Fruit fly (Drosophila melanogaster) whole organism, embryonic: ENCODE results near the gene topi.

Experiments used
- Aef1 ChIP-seq: fragments of 200-800 bp; sonication (Bioruptor generic); IDR thresholded peaks from 3 replicates; pipeline ENCODE4 v1.3.6; 2022; ENCODE audit warnings: missing biosample characterization, missing genetic modification characterization
- Asciz ChIP-seq: fragments of 200-800 bp; sonication (Bioruptor generic); optimal IDR thresholded peaks from 2 replicates; lab custom pipeline; 2017; ENCODE audit warnings: missing biosample characterization, mild to moderate bottlenecking, missing genetic modification characterization, missing genetic modification reagents
- CG15073 ChIP-seq: fragments of 200-800 bp; sonication (Bioruptor generic); optimal IDR thresholded peaks from 2 replicates; lab custom pipeline; 2016; ENCODE audit warnings: missing biosample characterization, missing genetic modification characterization
- CG1647 ChIP-seq: fragments of 200-800 bp; sonication (Bioruptor generic); optimal IDR thresholded peaks from 3 replicates; lab custom pipeline; 2016; ENCODE audit warnings: missing biosample characterization, missing genetic modification characterization
- CG16863 ChIP-seq: fragments of 200-800 bp; sonication (Bioruptor generic); optimal IDR thresholded peaks from 3 replicates; lab custom pipeline; 2016; ENCODE audit warnings: missing biosample characterization, missing genetic modification characterization
- CG17361 ChIP-seq: fragments of 200-800 bp; sonication (Bioruptor generic); IDR thresholded peaks from 3 replicates; pipeline ENCODE4 v1.3.6; 2022; ENCODE audit warnings: missing biosample characterization, missing genetic modification characterization
- CG17829 ChIP-seq: fragments of 200-800 bp; optimal IDR thresholded peaks from 2 replicates; lab custom pipeline; 2019; ENCODE audit warnings: missing biosample characterization, mild to moderate bottlenecking, missing genetic modification characterization, moderate library complexity
- CG1792 ChIP-seq: fragments of 200-800 bp; sonication (Bioruptor generic); optimal IDR thresholded peaks from 2 replicates; lab custom pipeline; 2016; ENCODE audit warnings: missing biosample characterization, missing genetic modification characterization
- CG5245 ChIP-seq: fragments of 200-800 bp; sonication (Bioruptor generic); optimal IDR thresholded peaks from 3 replicates; lab custom pipeline; 2016; ENCODE audit warnings: missing biosample characterization, missing genetic modification characterization
- CG6175 ChIP-seq: fragments of 200-800 bp; sonication (Bioruptor generic); IDR thresholded peaks from 3 replicates; pipeline ENCODE4 v1.3.6; 2022; ENCODE audit warnings: missing biosample characterization, missing genetic modification characterization
- CG6765 ChIP-seq: fragments of 200-800 bp; sonication (Bioruptor generic); optimal IDR thresholded peaks from 3 replicates; lab custom pipeline; 2017; ENCODE audit warnings: missing biosample characterization, mild to moderate bottlenecking, missing genetic modification characterization
- CG7928 ChIP-seq: fragments of 200-800 bp; sonication (Bioruptor generic); optimal IDR thresholded peaks from 2 replicates; lab custom pipeline; 2017; ENCODE audit warnings: missing biosample characterization, mild to moderate bottlenecking, missing genetic modification characterization
- Camta ChIP-seq: fragments of 200-800 bp; sonication (Bioruptor generic); optimal IDR thresholded peaks from 2 replicates; lab custom pipeline; 2016; ENCODE audit warnings: missing biosample characterization, missing genetic modification characterization
- CoRest ChIP-seq: fragments of 200-800 bp; sonication (Bioruptor generic); optimal IDR thresholded peaks from 3 replicates; lab custom pipeline; 2018; ENCODE audit warnings: missing biosample characterization, mild to moderate bottlenecking, missing genetic modification characterization, moderate library complexity
- D19B ChIP-seq: fragments of 200-800 bp; sonication (Bioruptor generic); optimal IDR thresholded peaks from 2 replicates; lab custom pipeline; 2017; ENCODE audit warnings: missing biosample characterization, mild to moderate bottlenecking, missing genetic modification characterization
- ERR ChIP-seq: fragments of 200-800 bp; sonication (Bioruptor generic); optimal IDR thresholded peaks from 2 replicates; lab custom pipeline; 2016; ENCODE audit warnings: missing biosample characterization, missing genetic modification characterization
- Fer2 ChIP-seq: fragments of 200-800 bp; sonication (Bioruptor generic); optimal IDR thresholded peaks from 2 replicates; lab custom pipeline; 2018; ENCODE audit warnings: missing biosample characterization, mild to moderate bottlenecking, missing genetic modification characterization, moderate library complexity
- H2.0 ChIP-seq: fragments of 200-800 bp; sonication (Bioruptor generic); IDR thresholded peaks from 2 replicates; pipeline ENCODE4 v1.3.6; 2022; ENCODE audit warnings: missing biosample characterization, missing genetic modification characterization
- HLH3B ChIP-seq: fragments of 200-800 bp; sonication (Bioruptor generic); IDR thresholded peaks from 2 replicates; pipeline ENCODE4 v1.3.6; 2022; ENCODE audit warnings: missing biosample characterization, missing genetic modification characterization
- Lhr ChIP-seq: fragments of 200-800 bp; sonication (Bioruptor generic); optimal IDR thresholded peaks from 3 replicates; lab custom pipeline; 2017; ENCODE audit warnings: mild to moderate bottlenecking, missing biosample characterization, missing genetic modification reagents, missing genetic modification characterization
- NFAT ChIP-seq: fragments of 200-800 bp; sonication (Bioruptor generic); IDR thresholded peaks from 2 replicates; pipeline ENCODE4 v1.3.6; 2022; ENCODE audit warnings: missing biosample characterization, missing genetic modification characterization
- NK7.1 ChIP-seq: fragments of 200-800 bp; sonication (Bioruptor generic); optimal IDR thresholded peaks from 3 replicates; lab custom pipeline; 2016; ENCODE audit warnings: missing biosample characterization, missing genetic modification characterization
- Nf-YA ChIP-seq: fragments of 200-800 bp; sonication (Bioruptor generic); IDR thresholded peaks from 2 replicates; pipeline ENCODE4 v1.3.6; 2022; ENCODE audit warnings: missing biosample characterization, missing genetic modification characterization
- Oaz ChIP-seq: fragments of 200-800 bp; sonication (Bioruptor generic); IDR thresholded peaks from 2 replicates; pipeline ENCODE4 v1.3.6; 2022; ENCODE audit warnings: missing biosample characterization, missing genetic modification characterization
- PHDP ChIP-seq: fragments of 200-800 bp; sonication (Bioruptor generic); optimal IDR thresholded peaks from 3 replicates; lab custom pipeline; 2018; ENCODE audit warnings: missing biosample characterization, mild to moderate bottlenecking, missing genetic modification characterization, moderate library complexity
- Sox102F ChIP-seq: fragments of 200-800 bp; sonication (Bioruptor generic); optimal IDR thresholded peaks from 2 replicates; lab custom pipeline; 2018; ENCODE audit warnings: missing biosample characterization, mild to moderate bottlenecking, missing genetic modification characterization, moderate library complexity
- Stat92E ChIP-seq, 3 experiments: fragments of >200 bp in 2 of 3; fragments of 200-800 bp in 1 of 3; sonication (Bioruptor generic) in 1 of 3; optimal IDR thresholded peaks; 2 replicates each; lab custom pipeline; 2017 to 2019; ENCODE audit warnings: missing biosample characterization in 3 of 3, missing genetic modification characterization in 3 of 3, mild to moderate bottlenecking in 1 of 3, moderate library complexity in 1 of 3
- Usf ChIP-seq: fragments of 200-800 bp; sonication (Bioruptor generic); optimal IDR thresholded peaks from 2 replicates; lab custom pipeline; 2017; ENCODE audit warnings: missing genotype, missing biosample characterization, missing genetic modification characterization
- ase ChIP-seq: fragments of 200-800 bp; sonication (Bioruptor generic); IDR thresholded peaks from 3 replicates; pipeline ENCODE4 v1.3.6; 2022; ENCODE audit warnings: missing biosample characterization, missing genetic modification characterization
- ato ChIP-seq: fragments of 200-800 bp; sonication (Bioruptor generic); IDR thresholded peaks from 2 replicates; pipeline ENCODE4 v1.3.6; 2022; ENCODE audit warnings: missing biosample characterization, missing genetic modification characterization; ENCODE audit not compliant: partially characterized antibody
- cato ChIP-seq: fragments of 200-800 bp; sonication (Bioruptor generic); optimal IDR thresholded peaks from 2 replicates; lab custom pipeline; 2016; ENCODE audit warnings: missing biosample characterization, missing genetic modification characterization, borderline replicate concordance
- chinmo ChIP-seq: fragments of 200-800 bp; sonication (Bioruptor generic); IDR thresholded peaks from 4 replicates; pipeline ENCODE4 v1.3.6; 2022; ENCODE audit warnings: missing biosample characterization, missing genetic modification characterization; ENCODE audit not compliant: partially characterized antibody
- chm ChIP-seq: fragments of 200-800 bp; sonication (Bioruptor generic); IDR thresholded peaks from 2 replicates; pipeline ENCODE4 v1.3.6; 2022; ENCODE audit warnings: missing biosample characterization, missing genetic modification characterization
- chn ChIP-seq: fragments of 200-800 bp; sonication (Bioruptor generic); optimal IDR thresholded peaks from 2 replicates; lab custom pipeline; 2016; ENCODE audit warnings: missing biosample characterization, missing genetic modification characterization
- dimm ChIP-seq: fragments of 200-800 bp; sonication (Bioruptor generic); IDR thresholded peaks from 2 replicates; pipeline ENCODE4 v1.3.6; 2022; ENCODE audit warnings: missing biosample characterization, missing genetic modification characterization
- en ChIP-seq: fragments of 200-800 bp; sonication (Bioruptor generic); optimal IDR thresholded peaks from 2 replicates; lab custom pipeline; 2016; ENCODE audit warnings: missing biosample characterization, missing genetic modification characterization
- fd3F ChIP-seq: fragments of 200-800 bp; sonication (Bioruptor generic); optimal IDR thresholded peaks from 2 replicates; lab custom pipeline; 2018; ENCODE audit warnings: missing biosample characterization, mild to moderate bottlenecking, missing genetic modification characterization, moderate library complexity
- gem ChIP-seq: fragments of 200-800 bp; sonication (Bioruptor generic); optimal IDR thresholded peaks from 2 replicates; lab custom pipeline; 2019; ENCODE audit warnings: missing biosample characterization, mild to moderate bottlenecking, missing genetic modification characterization, moderate library complexity
- grn ChIP-seq: fragments of 200-800 bp; sonication (Bioruptor generic); optimal IDR thresholded peaks from 3 replicates; lab custom pipeline; 2017; ENCODE audit warnings: missing biosample characterization, missing genetic modification characterization
- ken ChIP-seq: fragments of 200-800 bp; sonication (Bioruptor generic); IDR thresholded peaks from 3 replicates; pipeline ENCODE4 v1.3.6; 2022; ENCODE audit warnings: missing biosample characterization, missing genetic modification characterization
- mam ChIP-seq: fragments of 200-800 bp; sonication (Bioruptor generic); optimal IDR thresholded peaks from 3 replicates; lab custom pipeline; 2016; ENCODE audit warnings: missing biosample characterization, missing genetic modification characterization
- odd ChIP-seq: fragments of 200-800 bp; sonication (Bioruptor generic); optimal IDR thresholded peaks from 2 replicates; lab custom pipeline; 2017; ENCODE audit warnings: missing biosample characterization, mild to moderate bottlenecking, missing genetic modification characterization
- onecut ChIP-seq: fragments of 200-800 bp; sonication (Bioruptor generic); IDR thresholded peaks from 2 replicates; pipeline ENCODE4 v1.3.6; 2022; ENCODE audit warnings: missing biosample characterization, missing genetic modification characterization
- psq ChIP-seq: fragments of 200-800 bp; sonication (Bioruptor generic); optimal IDR thresholded peaks from 2 replicates; lab custom pipeline; 2017; ENCODE audit warnings: missing biosample characterization, missing genetic modification characterization
- ranshi ChIP-seq: fragments of 200-800 bp; sonication (Bioruptor generic); IDR thresholded peaks from 2 replicates; pipeline ENCODE4 v1.3.6; 2022; ENCODE audit warnings: missing biosample characterization, missing genetic modification characterization
- repo ChIP-seq: fragments of 200-800 bp; sonication (Bioruptor generic); optimal IDR thresholded peaks from 2 replicates; lab custom pipeline; 2016; ENCODE audit warnings: missing biosample characterization, missing genetic modification characterization
- sd ChIP-seq: fragments of 200-800 bp; sonication (Bioruptor generic); optimal IDR thresholded peaks from 3 replicates; lab custom pipeline; 2018; ENCODE audit warnings: missing biosample characterization, mild to moderate bottlenecking, missing genetic modification characterization, moderate library complexity
- slbo ChIP-seq: fragments of 200-800 bp; sonication (Bioruptor generic); IDR thresholded peaks from 2 replicates; pipeline ENCODE4 v1.3.6; 2022; ENCODE audit warnings: missing biosample characterization, missing genetic modification characterization
- slou ChIP-seq: fragments of 200-800 bp; sonication (Bioruptor generic); optimal IDR thresholded peaks from 3 replicates; lab custom pipeline; 2016; ENCODE audit warnings: missing biosample characterization, missing genetic modification characterization
- sug ChIP-seq: fragments of 200-800 bp; optimal IDR thresholded peaks from 2 replicates; lab custom pipeline; 2019; ENCODE audit warnings: missing biosample characterization, mild to moderate bottlenecking, missing genetic modification characterization, moderate library complexity
- zfh1 ChIP-seq: fragments of 200-800 bp; sonication (Bioruptor generic); IDR thresholded peaks from 3 replicates; pipeline ENCODE4 v1.3.6; 2022; ENCODE audit warnings: missing biosample characterization, missing genetic modification characterization

The topi gene

dm6 chr3R:9747272-9747874 lies 27.5 kb upstream of the topi start, which contains the start of gene CG12948 (continued):
- no peak for TF ChIP-seq CG7928 (GFP tag; lab: Kevin White, UChicago)
- 0 out of 2 replicates have a peak, but pooled peaks have one; percentile 16 for TF ChIP-seq HLH3B (GFP tag; lab: Robert Waterston, UW)
- TF ChIP-seq Usf: no peak
- TF ChIP-seq Lhr: no peak
- no peak for TF ChIP-seq sd
- no peak for TF ChIP-seq fd3F
- TF ChIP-seq mam (GFP tag; lab: Kevin White, UChicago): peak; percentile 60
- no peak for TF ChIP-seq Aef1
- no peak for TF ChIP-seq Asciz (GFP tag; lab: Kevin White, UChicago)
- TF ChIP-seq Fer2: peak; percentile 55
- no peak for TF ChIP-seq dimm (GFP tag; lab: Robert Waterston, UW)
- TF ChIP-seq Camta (GFP tag; lab: Kevin White, UChicago): peak; percentile 48
- TF ChIP-seq CG15073 (GFP tag; lab: Kevin White, UChicago): no peak
- peak; percentile 64 for TF ChIP-seq PHDP
- TF ChIP-seq psq (GFP tag; lab: Kevin White, UChicago): no peak
- peak; percentile 57 for TF ChIP-seq CG17829 (tag; lab: Kevin White, UChicago)
- TF ChIP-seq slou (GFP tag; lab: Kevin White, UChicago): no peak
- TF ChIP-seq H2.0 (GFP tag; lab: Robert Waterston, UW): no peak
- TF ChIP-seq CG5245 (GFP tag; lab: Kevin White, UChicago): peak; percentile 25
- TF ChIP-seq ase (GFP tag; lab: Robert Waterston, UW): no peak
- no peak for TF ChIP-seq Sox102F (GFP tag; lab: Kevin White, UChicago)
- no peak for TF ChIP-seq en
- TF ChIP-seq chm (GFP tag; lab: Robert Waterston, UW): no peak
- TF ChIP-seq ken (GFP tag; lab: Robert Waterston, UW): no peak
- peak; percentile 29 for TF ChIP-seq ERR (GFP tag; lab: Kevin White, UChicago)
- TF ChIP-seq ato (GFP tag; lab: Robert Waterston, UW): peak; percentile 63; the same call in 1 of the 2 replicates
- TF ChIP-seq grn: no peak
- no peak for TF ChIP-seq Nf-YA (GFP tag; lab: Robert Waterston, UW)
- TF ChIP-seq NK7.1 (GFP tag; lab: Kevin White, UChicago): no peak
- no peak; the same call in 2 of the 3 replicates for TF ChIP-seq zfh1 (GFP tag; lab: Robert Waterston, UW)
- TF ChIP-seq CG1792 (GFP tag; lab: Kevin White, UChicago): peak; percentile 16
- peak; percentile 90 for TF ChIP-seq chinmo (GFP tag; lab: Robert Waterston, UW)
- TF ChIP-seq D19B (GFP tag; lab: Kevin White, UChicago): no peak
- TF ChIP-seq slbo (GFP tag; lab: Robert Waterston, UW): peak; percentile 67
- peak; percentile 68 for TF ChIP-seq sug (tag; lab: Kevin White, UChicago)
- no peak for TF ChIP-seq CG6765
- TF ChIP-seq CG6175 (GFP tag; lab: Robert Waterston, UW): no peak
- peak; percentile 21 for TF ChIP-seq chn (GFP tag; lab: Kevin White, UChicago)
- no peak for TF ChIP-seq cato (GFP tag; lab: Kevin White, UChicago)
- TF ChIP-seq gem (tag; lab: Kevin White, UChicago): no peak
- no peak; the same call in 1 of the 2 replicates for TF ChIP-seq ranshi (GFP tag; lab: Robert Waterston, UW)
- no peak for TF ChIP-seq Stat92E (GFP tag; optimal IDR thresholded peaks at IDR 0.05; lab: Kevin White, UChicago)
- no peak; the same call in 1 of the 3 replicates for TF ChIP-seq CG17361 (GFP tag; lab: Robert Waterston, UW)
- peak; percentile 64 for TF ChIP-seq NFAT (GFP tag; lab: Robert Waterston, UW)
- TF ChIP-seq repo (GFP tag; lab: Kevin White, UChicago): no peak
- no peak for TF ChIP-seq CG1647 (GFP tag; lab: Kevin White, UChicago)
- no peak for TF ChIP-seq odd (GFP tag; lab: Kevin White, UChicago)
- TF ChIP-seq CG16863 (GFP tag; lab: Kevin White, UChicago): peak; percentile 12
- peak; percentile 58 for TF ChIP-seq CoRest (tag; lab: Kevin White, UChicago)
- no peak for TF ChIP-seq Oaz (GFP tag; lab: Robert Waterston, UW)
- TF ChIP-seq onecut (GFP tag; lab: Robert Waterston, UW): 0 out of 2 replicates have a peak, but pooled peaks have one; percentile 19
